Worm (Caenorhabditis elegans) whole organism, L4 larva: ENCODE results near the gene Y54G2A.13.

ENCODE experiments used
- D1046.2 ChIP-seq: fragments of 200-800 bp; sonication (Bioruptor generic); IDR thresholded peaks from 2 replicates; pipeline ENCODE4 v1.3.6; 2022; ENCODE audit warnings: missing genetic modification characterization, missing compliant biosample characterization
- F26F4.8 ChIP-seq: fragments of 200-800 bp; sonication (Bioruptor generic); conservative IDR thresholded peaks from 2 replicates; pipeline ENCODE4 v1.3.6; 2022; ENCODE audit warnings: missing genetic modification characterization, missing compliant biosample characterization
- F37D6.2 ChIP-seq: sonication (generic microtip); optimal IDR thresholded peaks from 2 replicates; lab custom pipeline; 2016; ENCODE audit warnings: mild to moderate bottlenecking, missing genetic modification characterization, missing compliant biosample characterization
- F49E8.2 ChIP-seq: sonication (generic microtip); optimal IDR thresholded peaks from 2 replicates; lab custom pipeline; 2016; ENCODE audit warnings: missing compliant biosample characterization, mild to moderate bottlenecking, missing genetic modification characterization, borderline replicate concordance
- R02D3.7 ChIP-seq: fragments of 150-350 bp; sonication (generic microtip); optimal IDR thresholded peaks from 3 replicates; lab custom pipeline; 2014; ENCODE audit warnings: missing biosample characterization, missing genetic modification characterization
- Y105C5A.15 ChIP-seq: fragments of 200-800 bp; sonication (Bioruptor generic); IDR thresholded peaks from 2 replicates; pipeline ENCODE4 v1.3.6; 2022; ENCODE audit warnings: missing genetic modification characterization, missing compliant biosample characterization
- Y5F2A.4 ChIP-seq: fragments of 200-800 bp; sonication (Bioruptor generic); optimal IDR thresholded peaks from 2 replicates; lab custom pipeline; 2018; ENCODE audit warnings: mild to moderate bottlenecking, missing genetic modification characterization, missing compliant biosample characterization
- ZK337.2 ChIP-seq: fragments of 200-800 bp; sonication (Bioruptor generic); IDR thresholded peaks from 2 replicates; pipeline ENCODE4 v1.3.6; 2022; ENCODE audit warnings: missing genetic modification reagents, missing genetic modification characterization, missing compliant biosample characterization
- aha-1 ChIP-seq: fragments of 150-350 bp; peaks from one replicate; lab custom pipeline; 2014; ENCODE audit warnings: missing biosample characterization, missing genetic modification characterization
- arid-1 ChIP-seq: fragments of 200-800 bp; sonication (Bioruptor generic); conservative IDR thresholded peaks from 2 replicates; pipeline ENCODE4 v1.3.6; 2022; ENCODE audit warnings: missing genetic modification reagents, missing genetic modification characterization, missing compliant biosample characterization
- ceh-20 ChIP-seq: fragments of 200-800 bp; sonication (Bioruptor generic); IDR thresholded peaks from 2 replicates; pipeline ENCODE4 v1.3.6; 2022; ENCODE audit warnings: missing genetic modification reagents, missing genetic modification characterization, missing compliant biosample characterization
- ceh-28 ChIP-seq: fragments of 150-350 bp; optimal IDR thresholded peaks from 2 replicates; lab custom pipeline; 2014; ENCODE audit warnings: missing biosample characterization, missing genetic modification reagents, missing genetic modification characterization
- ceh-32 ChIP-seq: sonication (generic microtip); optimal IDR thresholded peaks from 2 replicates; lab custom pipeline; 2016; ENCODE audit warnings: mild to moderate bottlenecking, missing genetic modification characterization, missing compliant biosample characterization; ENCODE audit not compliant: poor library complexity
- cey-2 ChIP-seq: sonication (generic microtip); optimal IDR thresholded peaks from 3 replicates; lab custom pipeline; 2017; ENCODE audit warnings: missing genetic modification characterization, mild to moderate bottlenecking, missing compliant biosample characterization, antibody characterized with exemption, borderline replicate concordance; ENCODE audit not compliant: insufficient read depth
- daf-16 ChIP-seq, 3 experiments: sonication (generic microtip); optimal IDR thresholded peaks; 2 replicates each; lab custom pipeline; 2016 to 2017; ENCODE audit warnings: missing genetic modification characterization in 3 of 3, missing genetic modification reagents in 3 of 3, mild to moderate bottlenecking in 2 of 3, missing compliant biosample characterization in 2 of 3, missing biosample characterization in 1 of 3, moderate library complexity in 1 of 3
- daf-8 ChIP-seq: fragments of 200-800 bp; sonication (Bioruptor generic); IDR thresholded peaks from 2 replicates; pipeline ENCODE4 v1.3.6; 2022; ENCODE audit warnings: missing genetic modification characterization, missing compliant biosample characterization
- dve-1 ChIP-seq: sonication (generic microtip); optimal IDR thresholded peaks from 2 replicates; lab custom pipeline; 2017; ENCODE audit warnings: antibody characterized with exemption, mild to moderate bottlenecking, missing genetic modification characterization, missing compliant biosample characterization; ENCODE audit not compliant: insufficient read depth
- egl-27 ChIP-seq: sonication (generic microtip); optimal IDR thresholded peaks from 3 replicates; lab custom pipeline; 2017; ENCODE audit warnings: missing biosample characterization, missing genetic modification reagents, missing genetic modification characterization
- fos-1 ChIP-seq: fragments of 150-350 bp; optimal IDR thresholded peaks from 2 replicates; lab custom pipeline; 2014; ENCODE audit warnings: missing biosample characterization, missing genetic modification characterization
- gei-8 ChIP-seq: fragments of 200-800 bp; sonication (Bioruptor generic); optimal IDR thresholded peaks from 2 replicates; lab custom pipeline; 2018; ENCODE audit warnings: mild to moderate bottlenecking, missing genetic modification characterization, missing compliant biosample characterization
- hlh-11 ChIP-seq: fragments of 200-800 bp; sonication (Bioruptor generic); optimal IDR thresholded peaks from 2 replicates; lab custom pipeline; 2018; ENCODE audit warnings: mild to moderate bottlenecking, missing genetic modification characterization, missing compliant biosample characterization
- hmg-1.1 ChIP-seq: fragments of 200-800 bp; sonication (Bioruptor generic); IDR thresholded peaks from 2 replicates; pipeline ENCODE4 v1.3.6; 2022; ENCODE audit warnings: missing genetic modification reagents, missing genetic modification characterization, missing compliant biosample characterization
- jun-1 ChIP-seq: fragments of 150-350 bp; optimal IDR thresholded peaks from 2 replicates; lab custom pipeline; 2014; ENCODE audit warnings: missing biosample characterization, missing genetic modification reagents, missing genetic modification characterization
- lim-7 ChIP-seq: fragments of 200-800 bp; sonication (Bioruptor generic); IDR thresholded peaks from 2 replicates; pipeline ENCODE4 v1.3.6; 2022; ENCODE audit warnings: missing genetic modification characterization, missing compliant biosample characterization
- lin-13 ChIP-seq: fragments of 150-350 bp; optimal IDR thresholded peaks from 2 replicates; lab custom pipeline; 2014; ENCODE audit warnings: missing biosample characterization, missing genetic modification reagents, missing genetic modification characterization
- lin-29 ChIP-seq: fragments of 200-800 bp; sonication (Bioruptor generic); IDR thresholded peaks from 2 replicates; pipeline ENCODE4 v1.3.6; 2022; ENCODE audit warnings: missing genetic modification reagents, missing genetic modification characterization, missing compliant biosample characterization
- lin-38 ChIP-seq: fragments of 200-800 bp; sonication (Bioruptor generic); IDR thresholded peaks from 2 replicates; pipeline ENCODE4 v1.3.6; 2022; ENCODE audit warnings: missing genetic modification reagents, missing genetic modification characterization, missing compliant biosample characterization
- lsy-2 ChIP-seq, 2 experiments: fragments of 150-350 bp in 1 of 2; sonication (generic microtip) in 1 of 2; optimal IDR thresholded peaks; 2 replicates each; lab custom pipeline; 2014 to 2017; ENCODE audit warnings: missing biosample characterization in 2 of 2, missing genetic modification characterization in 2 of 2
- madf-9 ChIP-seq: fragments of 200-800 bp; sonication (Bioruptor generic); conservative IDR thresholded peaks from 2 replicates; pipeline ENCODE4 v1.3.6; 2022; ENCODE audit warnings: missing genetic modification reagents, missing genetic modification characterization, missing compliant biosample characterization
- mdl-1 ChIP-seq, 2 experiments: fragments of 150-350 bp in 1 of 2; sonication (generic microtip) in 1 of 2; optimal IDR thresholded peaks; 2 replicates each; lab custom pipeline; 2014 to 2017; ENCODE audit warnings: missing biosample characterization in 2 of 2, missing genetic modification characterization in 2 of 2
- mep-1 ChIP-seq: fragments of 150-350 bp; sonication (generic microtip); optimal IDR thresholded peaks from 3 replicates; lab custom pipeline; 2014; ENCODE audit warnings: missing biosample characterization, missing genetic modification characterization
- mes-2 ChIP-seq: sonication (generic microtip); optimal IDR thresholded peaks from 2 replicates; lab custom pipeline; 2016; ENCODE audit warnings: missing genotype, mild to moderate bottlenecking, missing genetic modification characterization, missing compliant biosample characterization; ENCODE audit not compliant: poor library complexity, severe bottlenecking
- mxl-3 ChIP-seq: fragments of 200-800 bp; sonication (Bioruptor generic); optimal IDR thresholded peaks from 2 replicates; lab custom pipeline; 2018; ENCODE audit warnings: mild to moderate bottlenecking, missing genetic modification characterization, missing compliant biosample characterization
- nhr-41 ChIP-seq: fragments of 200-800 bp; sonication (Bioruptor generic); IDR thresholded peaks from 2 replicates; pipeline ENCODE4 v1.3.6; 2022; ENCODE audit warnings: missing genetic modification reagents, missing genetic modification characterization, missing compliant biosample characterization
- nhr-6 ChIP-seq: fragments of 150-350 bp; optimal IDR thresholded peaks from 2 replicates; lab custom pipeline; 2014; ENCODE audit warnings: missing biosample characterization, missing genetic modification characterization
- php-3 ChIP-seq: fragments of 200-800 bp; sonication (Bioruptor generic); IDR thresholded peaks from 2 replicates; pipeline ENCODE4 v1.3.6; 2022; ENCODE audit warnings: missing genetic modification reagents, missing genetic modification characterization, missing compliant biosample characterization
- saeg-2 ChIP-seq: fragments of 200-800 bp; sonication (Bioruptor generic); IDR thresholded peaks from 2 replicates; pipeline ENCODE4 v1.3.6; 2022; ENCODE audit warnings: missing genetic modification reagents, missing genetic modification characterization, missing compliant biosample characterization
- sdz-12 ChIP-seq: fragments of 200-800 bp; sonication (Bioruptor generic); optimal IDR thresholded peaks from 2 replicates; lab custom pipeline; 2018; ENCODE audit warnings: mild to moderate bottlenecking, missing genetic modification characterization, missing compliant biosample characterization
- set-16 ChIP-seq: fragments of 200-800 bp; sonication (Bioruptor generic); IDR thresholded peaks from 2 replicates; pipeline ENCODE4 v1.3.6; 2022; ENCODE audit warnings: missing genetic modification reagents, missing genetic modification characterization, missing compliant biosample characterization
- snpc-1.2 ChIP-seq: fragments of 200-800 bp; sonication (Bioruptor generic); IDR thresholded peaks from 2 replicates; pipeline ENCODE4 v1.3.6; 2022; ENCODE audit warnings: missing genetic modification reagents, missing genetic modification characterization, missing compliant biosample characterization
- snpc-4 ChIP-seq: fragments of 150-350 bp; optimal IDR thresholded peaks from 2 replicates; lab custom pipeline; 2014; ENCODE audit warnings: missing biosample characterization, missing genetic modification characterization
- spr-3 ChIP-seq: fragments of 200-800 bp; sonication (Bioruptor generic); optimal IDR thresholded peaks from 2 replicates; lab custom pipeline; 2018; ENCODE audit warnings: mild to moderate bottlenecking, missing genetic modification characterization, missing compliant biosample characterization
- unc-39 ChIP-seq: sonication (generic microtip); optimal IDR thresholded peaks from 2 replicates; lab custom pipeline; 2017; ENCODE audit warnings: missing biosample characterization, missing genetic modification characterization
- vab-7 ChIP-seq: fragments of 200-800 bp; sonication (Bioruptor generic); IDR thresholded peaks from 2 replicates; pipeline ENCODE4 v1.3.6; 2022; ENCODE audit warnings: missing genetic modification reagents, missing genetic modification characterization, missing compliant biosample characterization
- zfp-3 ChIP-seq: fragments of 200-800 bp; sonication (Bioruptor generic); conservative IDR thresholded peaks from 2 replicates; pipeline ENCODE4 v1.3.6; 2022; ENCODE audit warnings: missing genetic modification reagents, missing genetic modification characterization, missing compliant biosample characterization
- zip-2 ChIP-seq: fragments of 150-350 bp; optimal IDR thresholded peaks from 2 replicates; lab custom pipeline; 2014; ENCODE audit warnings: missing biosample characterization, missing genetic modification characterization
- ztf-7 ChIP-seq: fragments of 150-350 bp; optimal IDR thresholded peaks from 2 replicates; lab custom pipeline; 2014; ENCODE audit warnings: missing biosample characterization, missing genetic modification characterization

The Y54G2A.13 gene

DNA sequence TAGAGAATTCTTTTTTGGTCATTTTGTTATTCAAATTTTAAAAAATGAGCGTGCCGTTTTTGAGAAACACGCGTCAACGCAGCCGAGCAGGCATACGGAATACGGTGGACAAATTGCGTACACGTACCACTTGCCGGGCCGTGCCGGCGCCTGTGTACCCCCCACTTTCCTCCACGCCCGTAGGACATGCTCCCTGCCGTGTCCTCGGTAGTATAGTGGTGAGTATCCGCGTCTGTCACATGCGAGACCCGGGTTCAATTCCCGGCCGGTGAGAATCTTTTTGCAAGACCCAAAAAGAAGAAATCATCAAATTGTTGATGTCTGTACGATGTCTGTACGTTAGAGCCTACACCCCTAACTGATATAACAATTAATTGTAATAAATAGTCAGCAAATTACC is 11.4 kb downstream of the Y54G2A.13 start (continued):
- TF ChIP-seq daf-8 (GFP tag; lab: Robert Waterston, UW) (no peak), mep-1 (tag; lab: Kevin White, UChicago) (no peak), F49E8.2 (tag; lab: Kevin White, UChicago) (no peak), lin-38 (peak; percentile 58), lin-29 (0 out of 2 replicates have a peak, but pooled peaks have one; percentile 19), ZK337.2 (GFP tag; lab: Robert Waterston, UW) (no peak), D1046.2 (GFP tag; lab: Robert Waterston, UW) (0 out of 2 replicates have a peak, but pooled peaks have one; percentile 34), vab-7 (GFP tag; lab: Robert Waterston, UW) (peak; percentile 67; the same call in 1 of the 2 replicates), arid-1 (GFP tag; lab: Robert Waterston, UW) (0 out of 2 replicates have a peak, but pooled peaks have one; percentile 46), php-3 (GFP tag; lab: Robert Waterston, UW) (0 out of 2 replicates have a peak, but pooled peaks have one; percentile 25), zip-2 (no peak), lim-7 (GFP tag; lab: Robert Waterston, UW) (peak; percentile 75), snpc-4 (tag; lab: Kevin White, UChicago) (no peak), madf-9 (GFP tag; lab: Robert Waterston, UW) (no peak), set-16 (GFP tag; lab: Robert Waterston, UW) (peak; percentile 41), Y105C5A.15 (GFP tag; lab: Robert Waterston, UW) (0 out of 2 replicates have a peak, but pooled peaks have one; percentile 42), lsy-2 (tag; optimal IDR thresholded peaks at IDR 0.05; lab: Kevin White, UChicago) (no peak), nhr-6 (tag; lab: Kevin White, UChicago) (no peak)

DNA sequence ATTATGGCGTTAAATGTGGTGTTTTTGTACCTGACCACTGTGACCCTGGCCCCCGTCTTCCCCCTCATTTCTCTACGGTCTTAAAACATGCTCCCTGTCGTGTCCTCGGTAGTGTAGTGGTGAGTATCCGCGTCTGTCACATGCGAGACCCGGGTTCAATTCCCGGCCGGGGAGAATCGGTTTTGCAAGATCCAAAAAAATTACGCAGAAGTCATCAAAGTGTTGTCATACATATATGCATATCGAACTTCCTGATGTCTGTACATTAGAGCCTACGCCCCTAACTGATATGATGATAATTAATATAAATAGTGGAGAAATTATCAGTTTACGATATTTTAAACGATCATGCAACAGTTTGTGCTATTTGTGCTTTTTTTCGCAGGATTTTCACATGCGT is 14.0 kb downstream of the Y54G2A.13 start, which contains the start of gene Y54G2A.45:
Gene Y54G2A.45, plus strand, starts transcription at position 333 of the 400 bp plus-strand sequence.
- peak; percentile 20 for TF ChIP-seq F37D6.2
- no peak for TF ChIP-seq sdz-12 (GFP tag; lab: Kevin White, UChicago)
- TF ChIP-seq gei-8 (GFP tag; lab: Kevin White, UChicago): peak; percentile 91
- TF ChIP-seq lin-29: no peak
- TF ChIP-seq dve-1 (tag; lab: Kevin White, UChicago): peak; percentile 88
- TF ChIP-seq mes-2 (tag; lab: Kevin White, UChicago): peak; percentile 77
- TF ChIP-seq ceh-20 (GFP tag; lab: Robert Waterston, UW): peak; percentile 65
- peak; percentile 87 for TF ChIP-seq lin-13 (GFP tag; lab: Kevin White, UChicago)
- TF ChIP-seq R02D3.7: peak; percentile 2
- peak; percentile 88 for TF ChIP-seq D1046.2 (GFP tag; lab: Robert Waterston, UW)
- TF ChIP-seq F26F4.8 (GFP tag; lab: Robert Waterston, UW): peak; percentile 90
- TF ChIP-seq spr-3 (GFP tag; lab: Kevin White, UChicago): peak; percentile 62
- peak; percentile 60 to 78 for TF ChIP-seq daf-16 (GFP tag; optimal IDR thresholded peaks at IDR 0.05; lab: Kevin White, UChicago)
- TF ChIP-seq daf-16 (tag; optimal IDR thresholded peaks at IDR 0.05; lab: Kevin White, UChicago): peak; percentile 89
- peak; percentile 77 for TF ChIP-seq mxl-3 (GFP tag; lab: Kevin White, UChicago)
- TF ChIP-seq snpc-1.2 (GFP tag; lab: Robert Waterston, UW): peak; percentile 78
- no peak for TF ChIP-seq zfp-3
- TF ChIP-seq fos-1 (tag; lab: Kevin White, UChicago): no peak
- no peak for TF ChIP-seq ceh-28 (tag; lab: Kevin White, UChicago)
- no peak for TF ChIP-seq ceh-32 (tag; lab: Kevin White, UChicago)
- no peak for TF ChIP-seq unc-39
- peak; percentile 3 for TF ChIP-seq nhr-6 (tag; lab: Kevin White, UChicago)
- no peak for TF ChIP-seq Y105C5A.15 (GFP tag; lab: Robert Waterston, UW)
- TF ChIP-seq Y5F2A.4 (GFP tag; lab: Kevin White, UChicago): no peak
- TF ChIP-seq vab-7 (GFP tag; lab: Robert Waterston, UW): peak; percentile 84
- no peak for TF ChIP-seq cey-2 (tag; lab: Kevin White, UChicago)
- peak; percentile 89 for TF ChIP-seq madf-9 (GFP tag; lab: Robert Waterston, UW)
- TF ChIP-seq egl-27 (tag; lab: Kevin White, UChicago): no peak
- TF ChIP-seq ztf-7 (tag; lab: Kevin White, UChicago): no peak
- no peak for TF ChIP-seq jun-1 (tag; lab: Kevin White, UChicago)
- peak in 1 of 2 experiments; percentile 32 for TF ChIP-seq mdl-1 (tag; optimal IDR thresholded peaks at IDR 0.05; lab: Kevin White, UChicago)
- TF ChIP-seq aha-1: peak; percentile 70
- peak; percentile 52; the same call in 1 of the 2 replicates for TF ChIP-seq nhr-41 (GFP tag; lab: Robert Waterston, UW)
- TF ChIP-seq saeg-2 (GFP tag; lab: Robert Waterston, UW): peak; percentile 74; the same call in 1 of the 2 replicates
- peak; percentile 85 for TF ChIP-seq hlh-11 (tag; lab: Kevin White, UChicago)
- TF ChIP-seq hmg-1.1 (GFP tag; lab: Robert Waterston, UW): peak; percentile 63; the same call in 1 of the 2 replicates
